Worm (Caenorhabditis elegans): ENCODE measurements around the gene sad-1.

Gene sad-1

ce11 chrX:13528630-13529138 is 28.2 kb upstream of the sad-1 start, which contains the start of gene F18H3.4 (continued):
- TF ChIP-seq efl-1 (optimal IDR thresholded peaks at IDR 0.05) = peak in 1 of 2 experiments; percentile 5
- TF ChIP-seq efl-1 (GFP tag; optimal IDR thresholded peaks at IDR 0.05 in 1 of 2) = peak in 1 of 2 experiments; percentile 89
- TF ChIP-seq ceh-63 (GFP tag; optimal IDR thresholded peaks at IDR 0.05) = no peak
- no peak for TF ChIP-seq unc-98 (GFP tag; IDR thresholded peaks at IDR 0.05)
- peak; percentile 93 for TF ChIP-seq nhr-20 (tag; optimal IDR thresholded peaks at IDR 0.05)
- TF ChIP-seq dpl-1 (GFP tag; optimal IDR thresholded peaks at IDR 0.05) = peak; percentile 19 to 42 (median 23)
- peak; percentile 42 for TF ChIP-seq tlp-1 (tag; optimal IDR thresholded peaks at IDR 0.05)
- no peak for TF ChIP-seq pax-3 (tag; optimal IDR thresholded peaks at IDR 0.05)
- TF ChIP-seq mep-1 (tag; optimal IDR thresholded peaks at IDR 0.05) = peak; percentile 2
- TF ChIP-seq nhr-11 (tag; optimal IDR thresholded peaks at IDR 0.05) = no peak
- TF ChIP-seq elt-2 (tag; optimal IDR thresholded peaks at IDR 0.05) = peak; percentile 98
- TF ChIP-seq lin-13 (GFP tag; optimal IDR thresholded peaks at IDR 0.05) = no peak
- peak; percentile 51 for TF ChIP-seq jun-1 (tag; optimal IDR thresholded peaks at IDR 0.05)
- TF ChIP-seq egl-27 (tag; optimal IDR thresholded peaks at IDR 0.05) = no peak
- no peak for TF ChIP-seq pag-3 (tag; optimal IDR thresholded peaks at IDR 0.05; ENCODE audit: borderline replicate concordance, insufficient read depth)
- TF ChIP-seq nhr-77 (tag; optimal IDR thresholded peaks at IDR 0.05) = peak; percentile 36
- TF ChIP-seq nhr-85 (tag) = peak; percentile 81
- no peak for TF ChIP-seq unc-86 (tag; optimal IDR thresholded peaks at IDR 0.05)
- TF ChIP-seq lsy-2 (tag; optimal IDR thresholded peaks at IDR 0.05) = peak in 1 of 2 experiments; percentile 41
- TF ChIP-seq mab-9 (GFP tag; IDR thresholded peaks at IDR 0.05) = no peak
- no peak for TF ChIP-seq ztf-11 (tag; optimal IDR thresholded peaks at IDR 0.05)
- TF ChIP-seq unc-130 (tag; optimal IDR thresholded peaks at IDR 0.05) = no peak
- no peak for TF ChIP-seq lir-3 (tag; optimal IDR thresholded peaks at IDR 0.05; ENCODE audit: poor library complexity)
- no peak for TF ChIP-seq efl-3 (GFP tag; optimal IDR thresholded peaks at IDR 0.05)
- no peak for TF ChIP-seq nhr-84 (tag; optimal IDR thresholded peaks at IDR 0.05)
- TF ChIP-seq ces-1 (GFP tag; optimal IDR thresholded peaks at IDR 0.05) = no peak
- no peak for TF ChIP-seq ceh-90 (tag; optimal IDR thresholded peaks at IDR 0.05)
- TF ChIP-seq mdl-1 (tag; optimal IDR thresholded peaks at IDR 0.05) = peak in 1 of 2 experiments; percentile 79
- TF ChIP-seq mef-2 (tag; optimal IDR thresholded peaks at IDR 0.05) = no peak
- TF ChIP-seq Y116A8C.19 (tag; optimal IDR thresholded peaks at IDR 0.05; ENCODE audit: borderline replicate concordance) = no peak
- TF ChIP-seq xbp-1 (tag; optimal IDR thresholded peaks at IDR 0.05) = no peak
- no peak for TF ChIP-seq ztf-4 (tag; optimal IDR thresholded peaks at IDR 0.05)
- peak; percentile 37 for TF ChIP-seq blmp-1 (tag; optimal IDR thresholded peaks at IDR 0.05)
- no peak for TF ChIP-seq F16B12.6 (tag; optimal IDR thresholded peaks at IDR 0.05)

DNA sequence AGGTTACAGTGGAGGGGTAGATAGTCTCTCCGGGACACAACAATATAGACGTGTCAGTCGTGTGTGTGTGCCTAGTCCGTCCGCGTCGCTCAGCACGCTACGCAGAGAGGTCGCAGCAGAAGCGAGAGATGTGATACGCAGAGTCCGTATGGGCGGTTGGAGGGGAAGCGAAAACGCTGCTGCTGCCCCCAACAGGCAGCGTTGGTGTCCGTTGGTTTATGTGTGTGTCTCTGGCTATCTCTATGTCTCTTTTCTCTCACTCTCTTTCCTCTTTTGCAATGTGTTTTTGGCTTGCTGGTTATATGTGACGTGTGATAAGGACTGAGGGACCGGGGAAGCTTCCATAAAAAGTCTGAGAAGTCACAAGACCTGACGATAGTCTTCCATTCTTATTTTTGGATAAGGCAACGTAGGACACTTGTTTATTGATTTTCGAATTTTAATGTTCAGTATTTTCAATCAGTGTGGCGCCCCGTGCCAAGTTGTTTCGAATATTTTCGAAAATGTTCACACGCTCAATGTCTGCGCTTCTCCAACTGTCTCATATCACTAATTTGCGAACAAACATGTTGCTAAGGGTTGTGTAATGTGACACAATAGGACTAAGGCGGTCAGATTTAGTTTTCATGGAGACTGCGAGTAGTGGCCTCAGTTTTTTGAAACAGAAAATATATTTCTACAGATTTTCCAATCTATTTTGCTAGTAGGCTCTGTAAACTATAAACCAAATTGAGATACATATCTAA is 27.1 kb upstream of the sad-1 start, which contains the start of gene pab-2:
Gene pab-2 (minus strand): TSS at position 69 of the 746 bp plus-strand sequence.
- TF ChIP-seq nhr-77 (tag; optimal IDR thresholded peaks at IDR 0.05) (peak; percentile 72), pax-3 (tag; optimal IDR thresholded peaks at IDR 0.05) (peak; percentile 28), nhr-28 (tag; optimal IDR thresholded peaks at IDR 0.05) (no peak), C34B4.2 (tag; optimal IDR thresholded peaks at IDR 0.05) (no peak), fkh-8 (tag; optimal IDR thresholded peaks at IDR 0.05) (peak; percentile 74), unc-62 (GFP tag; optimal IDR thresholded peaks at IDR 0.05) (no peak), mdl-1 (tag; optimal IDR thresholded peaks at IDR 0.05) (peak in 1 of 2 experiments; percentile 85), lin-13 (GFP tag; optimal IDR thresholded peaks at IDR 0.05) (no peak), jun-1 (tag; optimal IDR thresholded peaks at IDR 0.05) (peak; percentile 82), fkh-4 (tag; optimal IDR thresholded peaks at IDR 0.05; ENCODE audit: borderline replicate concordance) (no peak), efl-3 (GFP tag; optimal IDR thresholded peaks at IDR 0.05) (no peak), zag-1 (tag; optimal IDR thresholded peaks at IDR 0.05) (no peak), skn-1 (tag; optimal IDR thresholded peaks at IDR 0.05) (peak; percentile 38), sptf-1 (tag; optimal IDR thresholded peaks at IDR 0.05) (no peak), ama-1 (optimal IDR thresholded peaks at IDR 0.05) (no peak), lin-15B (tag; optimal IDR thresholded peaks at IDR 0.05) (no peak), ets-5 (GFP tag; IDR thresholded peaks at IDR 0.05) (no peak), lin-14 (GFP tag; optimal IDR thresholded peaks at IDR 0.05) (peak; percentile 94), pqm-1 (tag; optimal IDR thresholded peaks at IDR 0.05) (no peak), unc-30 (tag; optimal IDR thresholded peaks at IDR 0.05) (no peak), xbp-1 (tag; optimal IDR thresholded peaks at IDR 0.05) (peak; percentile 99), sox-4 (tag; optimal IDR thresholded peaks at IDR 0.05) (peak; percentile 11), nhr-47 (tag; optimal IDR thresholded peaks at IDR 0.05) (peak; percentile 78), lsy-2 (tag; optimal IDR thresholded peaks at IDR 0.05) (peak; percentile 29 to 59), lin-35 (GFP tag; optimal IDR thresholded peaks at IDR 0.05) (peak; percentile 48 to 61)
